Worm (Caenorhabditis elegans) whole organism, L4 larva: ENCODE measurements around the gene col-138.
A peak's percentile ranks its signal among the peaks of the same experiment; 100 is the strongest.

Source experiments
- D1046.2 ChIP-seq: fragments of 200-800 bp; sonication (Bioruptor generic); IDR thresholded peaks from 2 replicates; pipeline ENCODE4 v1.3.6; 2022; ENCODE audit warnings: missing genetic modification characterization, missing compliant biosample characterization
- F37D6.2 ChIP-seq: sonication (generic microtip); optimal IDR thresholded peaks from 2 replicates; lab custom pipeline; 2016; ENCODE audit warnings: mild to moderate bottlenecking, missing genetic modification characterization, missing compliant biosample characterization
- F44E2.7 ChIP-seq: fragments of 200-800 bp; sonication (Bioruptor generic); IDR thresholded peaks from 2 replicates; pipeline ENCODE4 v2.1.2; 2022; ENCODE audit warnings: missing genetic modification characterization, missing compliant biosample characterization
- F49E8.2 ChIP-seq: sonication (generic microtip); optimal IDR thresholded peaks from 2 replicates; lab custom pipeline; 2016; ENCODE audit warnings: missing compliant biosample characterization, mild to moderate bottlenecking, missing genetic modification characterization, borderline replicate concordance
- T20F7.1 ChIP-seq: fragments of 200-800 bp; sonication (Bioruptor generic); optimal IDR thresholded peaks from 2 replicates; lab custom pipeline; 2018; ENCODE audit warnings: mild to moderate bottlenecking, missing genetic modification characterization, missing compliant biosample characterization
- Y105C5A.15 ChIP-seq: fragments of 200-800 bp; sonication (Bioruptor generic); IDR thresholded peaks from 2 replicates; pipeline ENCODE4 v1.3.6; 2022; ENCODE audit warnings: missing genetic modification characterization, missing compliant biosample characterization
- Y48G9A.11 ChIP-seq: fragments of 200-800 bp; sonication (Bioruptor generic); IDR thresholded peaks from 2 replicates; pipeline ENCODE4 v1.3.6; 2022; ENCODE audit warnings: missing genetic modification reagents, missing genetic modification characterization, missing compliant biosample characterization
- Y5F2A.4 ChIP-seq: fragments of 200-800 bp; sonication (Bioruptor generic); optimal IDR thresholded peaks from 2 replicates; lab custom pipeline; 2018; ENCODE audit warnings: mild to moderate bottlenecking, missing genetic modification characterization, missing compliant biosample characterization
- attf-4 ChIP-seq: sonication (generic microtip); optimal IDR thresholded peaks from 3 replicates; lab custom pipeline; 2017; ENCODE audit warnings: missing biosample characterization, missing genetic modification characterization
- ceh-32 ChIP-seq: sonication (generic microtip); optimal IDR thresholded peaks from 2 replicates; lab custom pipeline; 2016; ENCODE audit warnings: mild to moderate bottlenecking, missing genetic modification characterization, missing compliant biosample characterization; ENCODE audit not compliant: poor library complexity
- ceh-44 ChIP-seq: fragments of 200-800 bp; sonication (Bioruptor generic); IDR thresholded peaks from 2 replicates; pipeline ENCODE4 v1.3.6; 2022; ENCODE audit warnings: missing genetic modification reagents, missing genetic modification characterization, missing compliant biosample characterization
- ceh-62 ChIP-seq: sonication (generic microtip); optimal IDR thresholded peaks from 2 replicates; lab custom pipeline; 2017; ENCODE audit warnings: missing biosample characterization, missing genetic modification characterization
- daf-12 ChIP-seq: fragments of 150-350 bp; optimal IDR thresholded peaks from 2 replicates; lab custom pipeline; 2014; ENCODE audit warnings: missing biosample characterization, missing genetic modification reagents, missing genetic modification characterization
- daf-16 ChIP-seq, 3 experiments: sonication (generic microtip); optimal IDR thresholded peaks; 2 replicates each; lab custom pipeline; 2016 to 2017; ENCODE audit warnings: missing genetic modification characterization in 3 of 3, missing genetic modification reagents in 3 of 3, mild to moderate bottlenecking in 2 of 3, missing compliant biosample characterization in 2 of 3, missing biosample characterization in 1 of 3, moderate library complexity in 1 of 3
- dve-1 ChIP-seq: sonication (generic microtip); optimal IDR thresholded peaks from 2 replicates; lab custom pipeline; 2017; ENCODE audit warnings: antibody characterized with exemption, mild to moderate bottlenecking, missing genetic modification characterization, missing compliant biosample characterization; ENCODE audit not compliant: insufficient read depth
- fkh-10 ChIP-seq: fragments of 150-350 bp; optimal IDR thresholded peaks from 2 replicates; lab custom pipeline; 2014; ENCODE audit warnings: missing biosample characterization, missing genetic modification reagents, missing genetic modification characterization
- fos-1 ChIP-seq: fragments of 150-350 bp; optimal IDR thresholded peaks from 2 replicates; lab custom pipeline; 2014; ENCODE audit warnings: missing biosample characterization, missing genetic modification characterization
- gei-8 ChIP-seq: fragments of 200-800 bp; sonication (Bioruptor generic); optimal IDR thresholded peaks from 2 replicates; lab custom pipeline; 2018; ENCODE audit warnings: mild to moderate bottlenecking, missing genetic modification characterization, missing compliant biosample characterization
- hlh-30 ChIP-seq: sonication (generic microtip); optimal IDR thresholded peaks from 2 replicates; lab custom pipeline; 2017; ENCODE audit warnings: antibody characterized with exemption, mild to moderate bottlenecking, missing genetic modification characterization, missing compliant biosample characterization; ENCODE audit not compliant: insufficient read depth
- jun-1 ChIP-seq: fragments of 150-350 bp; optimal IDR thresholded peaks from 2 replicates; lab custom pipeline; 2014; ENCODE audit warnings: missing biosample characterization, missing genetic modification reagents, missing genetic modification characterization
- lin-1 ChIP-seq: fragments of 200-800 bp; sonication (Bioruptor generic); IDR thresholded peaks from 2 replicates; pipeline ENCODE4 v1.3.6; 2022; ENCODE audit warnings: missing genetic modification reagents, missing genetic modification characterization, missing compliant biosample characterization
- lin-29 ChIP-seq: fragments of 200-800 bp; sonication (Bioruptor generic); IDR thresholded peaks from 2 replicates; pipeline ENCODE4 v1.3.6; 2022; ENCODE audit warnings: missing genetic modification reagents, missing genetic modification characterization, missing compliant biosample characterization
- lin-38 ChIP-seq: fragments of 200-800 bp; sonication (Bioruptor generic); IDR thresholded peaks from 2 replicates; pipeline ENCODE4 v1.3.6; 2022; ENCODE audit warnings: missing genetic modification reagents, missing genetic modification characterization, missing compliant biosample characterization
- lin-39 ChIP-seq: fragments of 150-350 bp; optimal IDR thresholded peaks from 2 replicates; lab custom pipeline; 2014; ENCODE audit warnings: missing biosample characterization, missing genetic modification reagents, missing genetic modification characterization
- madf-5 ChIP-seq, 2 experiments: fragments of 200-800 bp; sonication (Bioruptor generic); IDR thresholded peaks; 2 replicates each; pipeline ENCODE4 v1.3.6; 2022; ENCODE audit warnings: missing compliant biosample characterization in 2 of 2, missing genetic modification characterization in 2 of 2
- madf-9 ChIP-seq: fragments of 200-800 bp; sonication (Bioruptor generic); conservative IDR thresholded peaks from 2 replicates; pipeline ENCODE4 v1.3.6; 2022; ENCODE audit warnings: missing genetic modification reagents, missing genetic modification characterization, missing compliant biosample characterization
- mdl-1 ChIP-seq, 2 experiments: fragments of 150-350 bp in 1 of 2; sonication (generic microtip) in 1 of 2; optimal IDR thresholded peaks; 2 replicates each; lab custom pipeline; 2014 to 2017; ENCODE audit warnings: missing biosample characterization in 2 of 2, missing genetic modification characterization in 2 of 2
- mes-2 ChIP-seq: sonication (generic microtip); optimal IDR thresholded peaks from 2 replicates; lab custom pipeline; 2016; ENCODE audit warnings: missing genotype, mild to moderate bottlenecking, missing genetic modification characterization, missing compliant biosample characterization; ENCODE audit not compliant: poor library complexity, severe bottlenecking
- mxl-2 ChIP-seq: fragments of 200-800 bp; sonication (Bioruptor generic); conservative IDR thresholded peaks from 2 replicates; pipeline ENCODE4 v1.3.6; 2022; ENCODE audit warnings: missing genetic modification reagents, missing genetic modification characterization, missing compliant biosample characterization
- nhr-10 ChIP-seq: fragments of 150-350 bp; optimal IDR thresholded peaks from 2 replicates; lab custom pipeline; 2014; ENCODE audit warnings: missing biosample characterization, missing genetic modification characterization
- nhr-102 ChIP-seq: sonication (generic microtip); optimal IDR thresholded peaks from 2 replicates; lab custom pipeline; 2016; ENCODE audit warnings: mild to moderate bottlenecking, missing genetic modification characterization, moderate library complexity, missing compliant biosample characterization
- nhr-237 ChIP-seq: sonication (generic microtip); optimal IDR thresholded peaks from 2 replicates; lab custom pipeline; 2017; ENCODE audit warnings: missing biosample characterization, missing genetic modification characterization
- nhr-28 ChIP-seq: fragments of 150-350 bp; optimal IDR thresholded peaks from 2 replicates; lab custom pipeline; 2014; ENCODE audit warnings: missing biosample characterization, missing genetic modification characterization
- nhr-42 ChIP-seq: fragments of 200-800 bp; sonication (Bioruptor generic); IDR thresholded peaks from 2 replicates; pipeline ENCODE4 v1.3.6; 2022; ENCODE audit warnings: missing genetic modification characterization, missing compliant biosample characterization
- nhr-76 ChIP-seq: fragments of 150-350 bp; optimal IDR thresholded peaks from 2 replicates; lab custom pipeline; 2014; ENCODE audit warnings: missing biosample characterization, missing genetic modification characterization
- pha-4 ChIP-seq, 2 experiments: fragments of 150-350 bp in 1 of 2; fragments of 200-800 bp in 1 of 2; sonication (Bioruptor generic) in 1 of 2; IDR thresholded peaks in 1 of 2; optimal IDR thresholded peaks in 1 of 2; 2 replicates each; pipeline versions ENCODE4 v1.3.6 to Lab custom; 2014 to 2022; ENCODE audit warnings: missing genetic modification characterization in 2 of 2, missing genetic modification reagents in 2 of 2, missing biosample characterization in 1 of 2, missing compliant biosample characterization in 1 of 2
- php-3 ChIP-seq: fragments of 200-800 bp; sonication (Bioruptor generic); IDR thresholded peaks from 2 replicates; pipeline ENCODE4 v1.3.6; 2022; ENCODE audit warnings: missing genetic modification reagents, missing genetic modification characterization, missing compliant biosample characterization
- pqm-1 ChIP-seq: sonication (generic microtip); optimal IDR thresholded peaks from 2 replicates; lab custom pipeline; 2017; ENCODE audit warnings: missing biosample characterization, missing genetic modification characterization
- sdz-12 ChIP-seq: fragments of 200-800 bp; sonication (Bioruptor generic); optimal IDR thresholded peaks from 2 replicates; lab custom pipeline; 2018; ENCODE audit warnings: mild to moderate bottlenecking, missing genetic modification characterization, missing compliant biosample characterization
- skn-1 ChIP-seq: fragments of 150-350 bp; optimal IDR thresholded peaks from 2 replicates; lab custom pipeline; 2014; ENCODE audit warnings: missing biosample characterization, missing genetic modification characterization
- tra-1 ChIP-seq: fragments of 200-800 bp; sonication (Bioruptor generic); IDR thresholded peaks from 2 replicates; pipeline ENCODE4 v1.3.6; 2022; ENCODE audit warnings: missing genetic modification reagents, missing genetic modification characterization, missing compliant biosample characterization
- unc-62 ChIP-seq, 3 experiments: fragments of 150-350 bp in 1 of 3; sonication (generic microtip); optimal IDR thresholded peaks in 2 of 3; peaks in 1 of 3; 1 replicate in 1 of 3; 2 replicates in 2 of 3; lab custom pipeline; 2014 to 2017; ENCODE audit warnings: missing biosample characterization in 3 of 3, missing genetic modification characterization in 3 of 3, missing genetic modification reagents in 3 of 3, missing genotype in 1 of 3
- vab-7 ChIP-seq: fragments of 200-800 bp; sonication (Bioruptor generic); IDR thresholded peaks from 2 replicates; pipeline ENCODE4 v1.3.6; 2022; ENCODE audit warnings: missing genetic modification reagents, missing genetic modification characterization, missing compliant biosample characterization
- zfp-3 ChIP-seq: fragments of 200-800 bp; sonication (Bioruptor generic); conservative IDR thresholded peaks from 2 replicates; pipeline ENCODE4 v1.3.6; 2022; ENCODE audit warnings: missing genetic modification reagents, missing genetic modification characterization, missing compliant biosample characterization
- zip-2 ChIP-seq: fragments of 150-350 bp; optimal IDR thresholded peaks from 2 replicates; lab custom pipeline; 2014; ENCODE audit warnings: missing biosample characterization, missing genetic modification characterization

col-138 gene

DNA sequence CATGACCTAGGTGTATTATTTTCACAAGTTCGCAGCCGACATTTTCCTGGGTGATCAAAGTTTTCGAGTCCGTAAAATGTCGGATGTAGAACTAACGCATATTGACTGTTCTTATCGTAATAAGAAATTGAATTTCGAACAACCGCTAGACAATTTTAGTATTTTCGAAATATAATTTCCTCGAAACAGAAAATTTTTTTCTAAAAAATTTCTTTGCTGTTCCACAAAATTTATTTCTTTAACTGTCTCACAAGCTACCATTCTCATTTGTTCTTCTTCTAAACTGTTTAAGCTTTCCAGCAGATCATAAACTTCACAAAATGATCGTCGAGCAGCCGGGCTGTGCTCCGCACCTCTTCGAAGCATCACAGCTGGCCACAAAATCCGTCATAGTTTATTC is 7.4 kb downstream of the col-138 start, which contains the start of gene C52D10.3 (continued):
- TF ChIP-seq Y105C5A.15 (GFP tag; lab: Robert Waterston, UW) (no peak), fos-1 (no peak), nhr-10 (tag; lab: Kevin White, UChicago) (no peak), D1046.2 (GFP tag; lab: Robert Waterston, UW) (no peak)

DNA sequence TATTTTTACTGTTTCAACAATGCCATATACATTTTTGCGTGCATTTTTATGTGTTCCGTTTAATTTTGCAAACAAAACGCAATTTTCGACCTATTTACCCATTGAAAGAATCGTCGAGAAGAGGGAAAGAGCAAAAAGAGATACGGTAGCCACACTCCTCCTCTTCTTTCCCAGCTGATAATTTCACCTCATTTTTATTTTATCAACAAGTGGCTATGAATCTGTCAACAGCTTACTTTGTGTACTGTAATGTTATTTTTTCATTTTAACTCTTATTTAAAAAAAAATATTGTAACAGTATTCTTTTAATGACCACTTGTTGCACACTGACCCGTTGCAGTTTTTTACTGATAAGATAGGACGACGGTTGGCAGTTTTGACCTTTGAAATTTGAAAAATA is 8.5 kb downstream of the col-138 start:
- TF ChIP-seq daf-12 (tag; lab: Kevin White, UChicago), result no peak
- peak; percentile 1 for TF ChIP-seq dve-1
- no peak for TF ChIP-seq madf-5 (GFP tag; IDR thresholded peaks at IDR 0.05; lab: Robert Waterston, UW)
- peak; percentile 12 for TF ChIP-seq nhr-28 (tag; lab: Kevin White, UChicago)
- no peak for TF ChIP-seq zfp-3 (GFP tag; lab: Robert Waterston, UW)
- TF ChIP-seq mes-2 (tag; lab: Kevin White, UChicago), result no peak
- no peak for TF ChIP-seq fos-1
- no peak for TF ChIP-seq daf-16 (GFP tag; optimal IDR thresholded peaks at IDR 0.05; lab: Kevin White, UChicago)
- peak; percentile 93 for TF ChIP-seq daf-16 (tag; optimal IDR thresholded peaks at IDR 0.05; lab: Kevin White, UChicago)

DNA sequence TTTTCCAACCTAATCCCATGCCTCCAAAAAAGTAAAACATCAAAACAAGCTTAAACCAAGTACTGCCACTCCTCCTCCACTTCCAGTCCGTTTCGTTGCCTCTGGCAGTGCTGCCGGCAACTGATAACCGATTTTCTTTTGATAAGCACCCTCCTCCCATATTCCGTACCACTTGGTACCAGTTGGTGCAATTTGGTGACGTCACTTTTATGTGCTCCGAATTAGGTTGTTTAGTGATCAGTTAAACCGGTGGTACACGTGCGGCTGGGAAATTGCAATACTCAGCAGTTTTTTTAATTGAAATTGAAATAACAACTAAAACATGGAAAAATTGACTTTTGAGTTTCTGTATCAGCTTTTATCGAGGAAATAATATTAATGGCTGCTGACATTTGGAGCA is 9.4 kb downstream of the col-138 start:
- TF ChIP-seq ceh-32, result no peak
- TF ChIP-seq lin-38 (GFP tag; lab: Robert Waterston, UW), result no peak
- no peak for TF ChIP-seq mxl-2
- no peak for TF ChIP-seq skn-1 (tag; lab: Kevin White, UChicago)
- TF ChIP-seq tra-1, result no peak
- no peak for TF ChIP-seq fkh-10 (GFP tag; lab: Kevin White, UChicago)
- TF ChIP-seq mes-2 (tag; lab: Kevin White, UChicago), result peak; percentile 29
- TF ChIP-seq T20F7.1 (GFP tag; lab: Kevin White, UChicago), result no peak
- TF ChIP-seq dve-1, result peak; percentile 95
- TF ChIP-seq Y5F2A.4 (GFP tag; lab: Kevin White, UChicago), result no peak
- TF ChIP-seq daf-16 (GFP tag; optimal IDR thresholded peaks at IDR 0.05; lab: Kevin White, UChicago), result no peak
- peak; percentile 97 for TF ChIP-seq daf-16 (tag; optimal IDR thresholded peaks at IDR 0.05; lab: Kevin White, UChicago)
- TF ChIP-seq nhr-102 (tag; lab: Kevin White, UChicago), result peak; percentile 90
- TF ChIP-seq sdz-12 (GFP tag; lab: Kevin White, UChicago), result no peak
- TF ChIP-seq nhr-237 (tag; lab: Kevin White, UChicago), result no peak
- TF ChIP-seq hlh-30 (tag; lab: Kevin White, UChicago), result peak; percentile 40
- no peak for TF ChIP-seq jun-1 (tag; lab: Kevin White, UChicago)
- no peak for TF ChIP-seq vab-7 (GFP tag; lab: Robert Waterston, UW)
- no peak for TF ChIP-seq nhr-76 (tag; lab: Kevin White, UChicago)
- TF ChIP-seq nhr-42 (GFP tag; lab: Robert Waterston, UW), result peak; percentile 73; the same call in 1 of the 2 replicates
- no peak for TF ChIP-seq lin-39 (tag; lab: Kevin White, UChicago)
- no peak for TF ChIP-seq attf-4
- TF ChIP-seq F44E2.7 (GFP tag; lab: Robert Waterston, UW), result no peak
- TF ChIP-seq mdl-1 (tag; optimal IDR thresholded peaks at IDR 0.05; lab: Kevin White, UChicago), result peak in 1 of 2 experiments; percentile 88
- peak; percentile 51; the same call in 1 of the 2 replicates for TF ChIP-seq lin-1 (GFP tag; lab: Robert Waterston, UW)
- no peak for TF ChIP-seq nhr-10 (tag; lab: Kevin White, UChicago)
- TF ChIP-seq ceh-44 (GFP tag; lab: Robert Waterston, UW), result no peak
- TF ChIP-seq unc-62 (GFP tag; optimal IDR thresholded peaks at IDR 0.05 in 1 of 2; lab: Kevin White, UChicago), result no peak
- TF ChIP-seq unc-62 (tag; optimal IDR thresholded peaks at IDR 0.05; lab: Kevin White, UChicago), result no peak
- no peak for TF ChIP-seq pha-4 (GFP tag; IDR thresholded peaks at IDR 0.05; lab: Robert Waterston, UW)
- no peak for TF ChIP-seq pha-4 (tag; optimal IDR thresholded peaks at IDR 0.05; lab: Kevin White, UChicago)
- peak; percentile 88 for TF ChIP-seq pqm-1 (tag; lab: Kevin White, UChicago)
- TF ChIP-seq madf-9 (GFP tag; lab: Robert Waterston, UW), result no peak
- TF ChIP-seq F37D6.2 (tag; lab: Kevin White, UChicago), result no peak
- no peak for TF ChIP-seq ceh-62
- no peak for TF ChIP-seq zip-2 (tag; lab: Kevin White, UChicago)
- TF ChIP-seq php-3 (GFP tag; lab: Robert Waterston, UW), result peak; percentile 91
- no peak for TF ChIP-seq Y48G9A.11 (GFP tag; lab: Robert Waterston, UW)
- no peak for TF ChIP-seq F49E8.2 (tag; lab: Kevin White, UChicago)
- TF ChIP-seq lin-29 (GFP tag; lab: Robert Waterston, UW), result no peak
- TF ChIP-seq gei-8 (GFP tag; lab: Kevin White, UChicago), result no peak
